Fruit fly (Drosophila melanogaster) whole organism, pupa: ENCODE measurements around the gene Sirt4.

Source experiments
- CG10348 ChIP-seq: fragments of 200-800 bp; sonication (Bioruptor generic); IDR thresholded peaks from 2 replicates; pipeline ENCODE4 v1.3.6; 2022; ENCODE audit warnings: missing biosample characterization, missing genetic modification characterization
- CG12605 ChIP-seq: fragments of 200-800 bp; sonication (Bioruptor generic); IDR thresholded peaks from 2 replicates; pipeline ENCODE4 v1.3.6; 2022; ENCODE audit warnings: missing biosample characterization, missing genetic modification characterization
- CG13204 ChIP-seq: fragments of 200-800 bp; sonication (Bioruptor generic); optimal IDR thresholded peaks from 2 replicates; lab custom pipeline; 2018; ENCODE audit warnings: missing biosample characterization, mild to moderate bottlenecking, missing genetic modification characterization, moderate library complexity
- CG14655 ChIP-seq: fragments of 200-800 bp; sonication (Bioruptor generic); optimal IDR thresholded peaks from 3 replicates; lab custom pipeline; 2017; ENCODE audit warnings: mild to moderate bottlenecking, missing biosample characterization, missing genetic modification reagents, missing genetic modification characterization
- CG4496 ChIP-seq: fragments of 200-800 bp; sonication (Bioruptor generic); IDR thresholded peaks from 3 replicates; pipeline ENCODE4 v1.3.6; 2022; ENCODE audit warnings: missing biosample characterization, missing genetic modification characterization
- CG8159 ChIP-seq: fragments of 200-800 bp; sonication (Bioruptor generic); optimal IDR thresholded peaks from 3 replicates; lab custom pipeline; 2018; ENCODE audit warnings: missing biosample characterization, mild to moderate bottlenecking, missing genetic modification characterization, moderate library complexity
- CG8301 ChIP-seq: fragments of 200-800 bp; sonication (Bioruptor generic); optimal IDR thresholded peaks from 2 replicates; lab custom pipeline; 2018; ENCODE audit warnings: missing biosample characterization, mild to moderate bottlenecking, missing genetic modification characterization
- CG9948 ChIP-seq: fragments of 200-800 bp; sonication (Bioruptor generic); optimal IDR thresholded peaks from 2 replicates; lab custom pipeline; 2018; ENCODE audit warnings: missing biosample characterization, mild to moderate bottlenecking, missing genetic modification characterization, moderate library complexity
- D1 ChIP-seq: fragments of 200-800 bp; sonication (Bioruptor generic); optimal IDR thresholded peaks from 2 replicates; lab custom pipeline; 2018; ENCODE audit warnings: missing biosample characterization, mild to moderate bottlenecking, missing genetic modification characterization, moderate library complexity
- Ets98B ChIP-seq: fragments of 200-800 bp; sonication (Bioruptor generic); IDR thresholded peaks from 2 replicates; pipeline ENCODE4 v1.3.6; 2022; ENCODE audit warnings: missing biosample characterization, missing genetic modification characterization
- Pif1A ChIP-seq: fragments of 200-800 bp; sonication (Bioruptor generic); optimal IDR thresholded peaks from 3 replicates; lab custom pipeline; 2016; ENCODE audit warnings: missing biosample characterization, missing genetic modification characterization
- fd96Ca ChIP-seq: fragments of 200-800 bp; sonication (Bioruptor generic); IDR thresholded peaks from 3 replicates; pipeline ENCODE4 v1.3.6; 2022; ENCODE audit warnings: missing biosample characterization, missing genetic modification characterization
- gl ChIP-seq: fragments of 200-800 bp; sonication (Bioruptor generic); optimal IDR thresholded peaks from 2 replicates; lab custom pipeline; 2018; ENCODE audit warnings: missing biosample characterization, mild to moderate bottlenecking, missing genetic modification characterization

- TF ChIP-seq Ets98B (GFP tag; lab: Robert Waterston, UW) (no peak), CG8159 (tag; lab: Kevin White, UChicago) (no peak), CG4496 (GFP tag; lab: Robert Waterston, UW) (no peak), gl (no peak), CG8301 (tag; lab: Kevin White, UChicago) (no peak), D1 (tag; lab: Kevin White, UChicago) (no peak), CG10348 (GFP tag; lab: Robert Waterston, UW) (no peak), CG14655 (GFP tag; lab: Kevin White, UChicago) (no peak), CG13204 (no peak), Pif1A (GFP tag; lab: Kevin White, UChicago) (no peak), fd96Ca (GFP tag; lab: Robert Waterston, UW) (no peak), CG9948 (tag; lab: Kevin White, UChicago) (no peak), CG12605 (GFP tag; lab: Robert Waterston, UW) (no peak)
Observed at dm6 chrX:5682940-5683339, 17.2 kb upstream of the Sirt4 start, which contains the start of gene CG42449.
